Worm (Caenorhabditis elegans): ENCODE results near the gene bcc-1.
A peak's percentile ranks its signal among the peaks of the same experiment; 100 is the strongest.

- no peak for TF ChIP-seq ceh-16 (tag; optimal IDR thresholded peaks at IDR 0.05)
- peak; percentile 86 for TF ChIP-seq ama-1 (optimal IDR thresholded peaks at IDR 0.05)
- no peak for TF ChIP-seq aly-2 (tag; optimal IDR thresholded peaks at IDR 0.05)
- TF ChIP-seq nhr-6 (tag; optimal IDR thresholded peaks at IDR 0.05), result no peak
- TF ChIP-seq unc-39 (tag; optimal IDR thresholded peaks at IDR 0.05), result no peak
These were observed 28.4 kb downstream of the bcc-1 start, which contains the start of gene ttr-16 for ce11 chrIV:11063962-11064361.
